Fruit fly (Drosophila melanogaster): Measurements from ENCODE around the gene wake.

DNA sequence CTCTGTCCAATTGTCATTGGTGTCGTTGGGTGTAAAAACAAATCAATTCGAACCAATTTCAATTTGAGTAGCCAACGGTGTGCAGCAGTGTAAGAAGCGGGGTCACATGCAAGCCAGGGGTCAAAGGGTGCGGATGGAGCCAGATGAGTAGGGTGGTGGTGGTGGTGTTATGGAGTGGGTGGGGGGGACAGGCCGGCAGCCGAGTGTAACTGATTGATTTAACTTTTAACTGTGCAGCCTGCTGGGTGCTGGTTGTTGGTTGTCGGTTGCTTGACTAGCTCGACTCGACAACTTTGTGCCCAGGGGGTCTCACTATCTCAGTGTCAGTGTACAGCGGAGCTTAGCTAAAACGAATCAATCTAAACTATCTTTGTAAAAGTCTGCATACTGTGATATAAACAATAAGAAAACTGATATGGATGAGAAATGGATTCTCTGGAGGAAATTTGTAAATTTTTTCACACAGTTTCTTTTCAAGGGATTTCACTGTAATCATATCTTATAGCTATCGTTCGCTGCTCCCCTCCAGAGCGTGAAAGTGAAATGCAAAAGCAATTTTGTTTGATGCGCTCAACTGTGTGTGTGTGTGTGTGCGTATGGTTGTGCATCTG lies 42.2 kb upstream of the wake start:
- TF ChIP-seq CG8478 (optimal IDR thresholded peaks at IDR 0.05): no peak
- no peak for TF ChIP-seq CTCF (optimal IDR thresholded peaks at IDR 0.05)
